Worm (Caenorhabditis elegans) whole organism, L1 larva: ENCODE results near the gene F35B3.3.

Source experiments
- C16A3.4 ChIP-seq: fragments of 150-350 bp; optimal IDR thresholded peaks from 2 replicates; lab custom pipeline; 2014; ENCODE audit warnings: missing biosample characterization, missing genetic modification characterization
- Y116A8C.19 ChIP-seq: sonication (generic microtip); optimal IDR thresholded peaks from 2 replicates; lab custom pipeline; 2016; ENCODE audit warnings: missing compliant biosample characterization, missing genetic modification characterization, borderline replicate concordance
- alr-1 ChIP-seq: fragments of 200-800 bp; sonication (Bioruptor generic); optimal IDR thresholded peaks from 2 replicates; lab custom pipeline; 2018; ENCODE audit warnings: borderline replicate concordance, mild to moderate bottlenecking, missing genetic modification characterization, missing compliant biosample characterization
- aly-2 ChIP-seq: fragments of 150-350 bp; optimal IDR thresholded peaks from 2 replicates; lab custom pipeline; 2014; ENCODE audit warnings: missing biosample characterization, missing genetic modification characterization
- ama-1 ChIP-seq: fragments of 150-350 bp; optimal IDR thresholded peaks from 2 replicates; lab custom pipeline; 2014
- ceh-82 ChIP-seq, 3 experiments: fragments of 150-350 bp in 1 of 3; sonication (generic microtip) in 2 of 3; optimal IDR thresholded peaks; 2 replicates each; lab custom pipeline; 2014 to 2017; ENCODE audit warnings: missing biosample characterization in 3 of 3, missing genetic modification characterization in 3 of 3
- ceh-90 ChIP-seq: sonication (generic microtip); optimal IDR thresholded peaks from 2 replicates; lab custom pipeline; 2016; ENCODE audit warnings: missing genetic modification characterization, missing compliant biosample characterization
- dsc-1 ChIP-seq: sonication (generic microtip); optimal IDR thresholded peaks from 2 replicates; lab custom pipeline; 2016; ENCODE audit warnings: mild to moderate bottlenecking, missing genetic modification characterization, missing compliant biosample characterization
- efl-3 ChIP-seq: fragments of 200-800 bp; sonication (Bioruptor generic); optimal IDR thresholded peaks from 2 replicates; lab custom pipeline; 2018; ENCODE audit warnings: mild to moderate bottlenecking, missing genetic modification characterization, missing compliant biosample characterization
- egl-13 ChIP-seq: sonication (generic microtip); optimal IDR thresholded peaks from 2 replicates; lab custom pipeline; 2016; ENCODE audit warnings: missing genotype, missing genetic modification reagents, missing genetic modification characterization, missing compliant biosample characterization
- elt-2 ChIP-seq: sonication (generic microtip); optimal IDR thresholded peaks from 2 replicates; lab custom pipeline; 2016; ENCODE audit warnings: missing genetic modification characterization, mild to moderate bottlenecking, inconsistent platforms, missing compliant biosample characterization, missing genetic modification reagents
- fkh-4 ChIP-seq: sonication (generic microtip); optimal IDR thresholded peaks from 2 replicates; lab custom pipeline; 2016; ENCODE audit warnings: missing compliant biosample characterization, missing genetic modification characterization, borderline replicate concordance
- fkh-8 ChIP-seq: sonication (generic microtip); optimal IDR thresholded peaks from 2 replicates; lab custom pipeline; 2016; ENCODE audit warnings: mild to moderate bottlenecking, missing genetic modification characterization, missing compliant biosample characterization
- grh-1 ChIP-seq: fragments of 200-800 bp; sonication (Bioruptor generic); IDR thresholded peaks from 2 replicates; pipeline ENCODE4 v1.3.6; 2022; ENCODE audit warnings: missing genetic modification reagents, missing genetic modification characterization, missing compliant biosample characterization
- hlh-17 ChIP-seq: fragments of 200-800 bp; sonication (Bioruptor generic); optimal IDR thresholded peaks from 2 replicates; lab custom pipeline; 2018; ENCODE audit warnings: missing genetic modification characterization, mild to moderate bottlenecking, missing compliant biosample characterization, moderate library complexity, borderline replicate concordance
- hlh-4 ChIP-seq: sonication (generic microtip); optimal IDR thresholded peaks from 2 replicates; lab custom pipeline; 2016; ENCODE audit warnings: mild to moderate bottlenecking, missing genetic modification characterization, missing compliant biosample characterization
- hpl-2 ChIP-seq: fragments of 150-350 bp; optimal IDR thresholded peaks from 2 replicates; lab custom pipeline; 2014; ENCODE audit warnings: missing biosample characterization, missing genetic modification reagents, missing genetic modification characterization
- irx-1 ChIP-seq: sonication (generic microtip); optimal IDR thresholded peaks from 2 replicates; lab custom pipeline; 2016; ENCODE audit warnings: missing genetic modification characterization, missing compliant biosample characterization
- jun-1 ChIP-seq: fragments of 150-350 bp; optimal IDR thresholded peaks from 2 replicates; lab custom pipeline; 2014; ENCODE audit warnings: missing biosample characterization, missing genetic modification reagents, missing genetic modification characterization
- lin-13 ChIP-seq: fragments of 150-350 bp; optimal IDR thresholded peaks from 2 replicates; lab custom pipeline; 2014; ENCODE audit warnings: missing biosample characterization, missing genetic modification reagents, missing genetic modification characterization
- lin-14 ChIP-seq: fragments of 200-800 bp; sonication (Bioruptor generic); optimal IDR thresholded peaks from 2 replicates; lab custom pipeline; 2018; ENCODE audit warnings: mild to moderate bottlenecking, missing genetic modification characterization, moderate library complexity, missing compliant biosample characterization
- lin-35 ChIP-seq, 2 experiments: fragments of 150-350 bp; optimal IDR thresholded peaks; 2 replicates each; lab custom pipeline; 2014; ENCODE audit warnings: missing biosample characterization in 2 of 2, missing genetic modification characterization in 2 of 2, missing genetic modification reagents in 2 of 2
- lin-39 ChIP-seq: fragments of 150-350 bp; optimal IDR thresholded peaks from 2 replicates; lab custom pipeline; 2014; ENCODE audit warnings: missing biosample characterization, missing genetic modification reagents, missing genetic modification characterization
- lsy-2 ChIP-seq, 2 experiments: fragments of 150-350 bp; optimal IDR thresholded peaks; 2 replicates each; lab custom pipeline; 2014; ENCODE audit warnings: missing biosample characterization in 2 of 2, missing genetic modification characterization in 2 of 2
- mab-9 ChIP-seq: fragments of 200-800 bp; sonication (Bioruptor generic); IDR thresholded peaks from 2 replicates; pipeline ENCODE4 v1.3.6; 2022; ENCODE audit warnings: missing genetic modification reagents, missing genetic modification characterization, missing compliant biosample characterization
- mep-1 ChIP-seq: fragments of 150-350 bp; optimal IDR thresholded peaks from 2 replicates; lab custom pipeline; 2014; ENCODE audit warnings: missing biosample characterization, missing genetic modification characterization
- nhr-19 ChIP-seq: fragments of 200-800 bp; sonication (Bioruptor generic); conservative IDR thresholded peaks from 2 replicates; pipeline ENCODE4 v1.3.6; 2022; ENCODE audit warnings: missing genetic modification characterization, missing compliant biosample characterization
- nhr-20 ChIP-seq: sonication (generic microtip); optimal IDR thresholded peaks from 2 replicates; lab custom pipeline; 2016; ENCODE audit warnings: mild to moderate bottlenecking, missing genetic modification characterization, missing compliant biosample characterization
- nhr-28 ChIP-seq: fragments of 150-350 bp; optimal IDR thresholded peaks from 2 replicates; lab custom pipeline; 2014; ENCODE audit warnings: missing biosample characterization, missing genetic modification characterization
- nhr-47 ChIP-seq: sonication (generic microtip); optimal IDR thresholded peaks from 2 replicates; lab custom pipeline; 2016; ENCODE audit warnings: mild to moderate bottlenecking, missing genetic modification characterization, moderate library complexity, missing compliant biosample characterization
- nhr-71 ChIP-seq: sonication (generic microtip); optimal IDR thresholded peaks from 2 replicates; lab custom pipeline; 2016; ENCODE audit warnings: mild to moderate bottlenecking, missing genetic modification characterization, moderate library complexity, missing compliant biosample characterization
- nhr-76 ChIP-seq: sonication (generic microtip); optimal IDR thresholded peaks from 2 replicates; lab custom pipeline; 2017; ENCODE audit warnings: missing biosample characterization, missing genetic modification characterization
- nhr-85 ChIP-seq: sonication (generic microtip); peaks from one replicate; lab custom pipeline; 2016; ENCODE audit warnings: missing genetic modification characterization, inconsistent platforms, missing compliant biosample characterization
- pag-3 ChIP-seq: sonication (generic microtip); optimal IDR thresholded peaks from 2 replicates; lab custom pipeline; 2017; ENCODE audit warnings: missing genetic modification characterization, mild to moderate bottlenecking, missing compliant biosample characterization, antibody characterized with exemption, borderline replicate concordance; ENCODE audit not compliant: insufficient read depth
- pax-3 ChIP-seq: fragments of 200-800 bp; sonication (Bioruptor generic); optimal IDR thresholded peaks from 2 replicates; lab custom pipeline; 2018; ENCODE audit warnings: mild to moderate bottlenecking, missing genetic modification characterization, moderate library complexity, missing compliant biosample characterization
- pqm-1 ChIP-seq: sonication (generic microtip); optimal IDR thresholded peaks from 3 replicates; lab custom pipeline; 2017; ENCODE audit warnings: missing biosample characterization, missing genetic modification characterization
- skn-1 ChIP-seq: fragments of 150-350 bp; optimal IDR thresholded peaks from 2 replicates; lab custom pipeline; 2014; ENCODE audit warnings: missing biosample characterization, missing genetic modification characterization
- snpc-4 ChIP-seq: fragments of 150-350 bp; optimal IDR thresholded peaks from 2 replicates; lab custom pipeline; 2014; ENCODE audit warnings: missing biosample characterization, missing genetic modification characterization
- sox-4 ChIP-seq: sonication (generic microtip); optimal IDR thresholded peaks from 2 replicates; lab custom pipeline; 2016; ENCODE audit warnings: missing genetic modification characterization, missing compliant biosample characterization
- sup-37 ChIP-seq: fragments of 200-800 bp; sonication (Bioruptor generic); optimal IDR thresholded peaks from 2 replicates; lab custom pipeline; 2018; ENCODE audit warnings: mild to moderate bottlenecking, missing genetic modification characterization, missing compliant biosample characterization
- swsn-7 ChIP-seq: sonication (generic microtip); optimal IDR thresholded peaks from 2 replicates; lab custom pipeline; 2016; ENCODE audit warnings: missing genetic modification characterization, missing compliant biosample characterization
- tbx-2 ChIP-seq: sonication (generic microtip); optimal IDR thresholded peaks from 2 replicates; lab custom pipeline; 2016; ENCODE audit warnings: missing genetic modification characterization, missing compliant biosample characterization
- tlp-1 ChIP-seq: fragments of 150-350 bp; optimal IDR thresholded peaks from 2 replicates; lab custom pipeline; 2014; ENCODE audit warnings: missing biosample characterization, missing genetic modification characterization
- unc-30 ChIP-seq: sonication (generic microtip); optimal IDR thresholded peaks from 2 replicates; lab custom pipeline; 2017; ENCODE audit warnings: missing biosample characterization, missing genetic modification characterization
- unc-86 ChIP-seq: sonication (generic microtip); optimal IDR thresholded peaks from 2 replicates; lab custom pipeline; 2016; ENCODE audit warnings: missing genetic modification characterization, missing compliant biosample characterization
- unc-98 ChIP-seq: fragments of 200-800 bp; sonication (Bioruptor generic); IDR thresholded peaks from 2 replicates; pipeline ENCODE4 v1.3.6; 2022; ENCODE audit warnings: missing genetic modification characterization, missing compliant biosample characterization

Gene F35B3.3

ce11 chrX:17003473-17004123, 9.7 kb upstream of the F35B3.3 start:
- no peak for TF ChIP-seq swsn-7 (tag; lab: Kevin White, UChicago)
- TF ChIP-seq egl-13 (tag; lab: Kevin White, UChicago) = no peak
- no peak for TF ChIP-seq lin-35 (GFP tag; optimal IDR thresholded peaks at IDR 0.05; lab: Kevin White, UChicago)
- peak; percentile 82 for TF ChIP-seq lin-14 (GFP tag; lab: Kevin White, UChicago)
- TF ChIP-seq unc-86 = no peak
- peak; percentile 53 for TF ChIP-seq mab-9 (GFP tag; lab: Robert Waterston, UW)
- no peak for TF ChIP-seq lin-39 (tag; lab: Kevin White, UChicago)
- no peak for TF ChIP-seq skn-1 (tag; lab: Kevin White, UChicago)
- TF ChIP-seq unc-98 (GFP tag; lab: Robert Waterston, UW) = no peak
- TF ChIP-seq fkh-8 (tag; lab: Kevin White, UChicago) = no peak
- TF ChIP-seq nhr-20 (tag; lab: Kevin White, UChicago) = no peak
- TF ChIP-seq jun-1 (tag; lab: Kevin White, UChicago) = no peak
- TF ChIP-seq ama-1 = no peak
- peak; percentile 20 for TF ChIP-seq nhr-71 (tag; lab: Kevin White, UChicago)
- TF ChIP-seq nhr-28 = no peak
- no peak for TF ChIP-seq mep-1 (tag; lab: Kevin White, UChicago)
- TF ChIP-seq efl-3 (GFP tag; lab: Kevin White, UChicago) = no peak
- no peak for TF ChIP-seq aly-2 (tag; lab: Kevin White, UChicago)
- TF ChIP-seq unc-30 (tag; lab: Kevin White, UChicago) = no peak
- TF ChIP-seq lin-13 (GFP tag; lab: Kevin White, UChicago) = no peak
- TF ChIP-seq pag-3 (tag; lab: Kevin White, UChicago) = no peak
- TF ChIP-seq sup-37 (GFP tag; lab: Kevin White, UChicago) = no peak
- TF ChIP-seq pqm-1 = no peak
- no peak for TF ChIP-seq sox-4 (tag; lab: Kevin White, UChicago)
- TF ChIP-seq C16A3.4 (tag; lab: Kevin White, UChicago) = no peak
- peak; percentile 12 for TF ChIP-seq nhr-47 (tag; lab: Kevin White, UChicago)
- TF ChIP-seq ceh-90 = no peak
- TF ChIP-seq alr-1 (tag; lab: Kevin White, UChicago) = no peak
- no peak for TF ChIP-seq Y116A8C.19 (tag; lab: Kevin White, UChicago)
- TF ChIP-seq nhr-76 (tag; lab: Kevin White, UChicago) = no peak
- no peak for TF ChIP-seq ceh-82 (tag; optimal IDR thresholded peaks at IDR 0.05; lab: Kevin White, UChicago)
- TF ChIP-seq nhr-19 = no peak
- TF ChIP-seq tbx-2 (tag; lab: Kevin White, UChicago) = peak; percentile 62
- no peak for TF ChIP-seq tlp-1 (tag; lab: Kevin White, UChicago)
- TF ChIP-seq lsy-2 (tag; optimal IDR thresholded peaks at IDR 0.05; lab: Kevin White, UChicago) = peak in 1 of 2 experiments; percentile 15
- TF ChIP-seq fkh-4 (tag; lab: Kevin White, UChicago) = no peak
- TF ChIP-seq hpl-2 (GFP tag; lab: Kevin White, UChicago) = no peak
- no peak for TF ChIP-seq grh-1
- no peak for TF ChIP-seq pax-3 (tag; lab: Kevin White, UChicago)
- no peak for TF ChIP-seq hlh-4 (tag; lab: Kevin White, UChicago)
- TF ChIP-seq elt-2 (tag; lab: Kevin White, UChicago) = no peak
- TF ChIP-seq dsc-1 = no peak
- no peak for TF ChIP-seq irx-1
- TF ChIP-seq hlh-17 (GFP tag; lab: Kevin White, UChicago) = no peak
- TF ChIP-seq nhr-85 = no peak
- no peak for TF ChIP-seq snpc-4 (tag; lab: Kevin White, UChicago)
